Worm (Caenorhabditis elegans) whole organism, mixed stage, embryonic: ENCODE results near the gene bir-1.
A peak's percentile ranks its signal among the peaks of the same experiment; 100 is the strongest.

Experiments used
- M03D4.4 ChIP-seq: sonication (generic microtip); optimal IDR thresholded peaks from 2 replicates; lab custom pipeline; 2017; ENCODE audit warnings: mild to moderate bottlenecking, missing genetic modification characterization, missing compliant biosample characterization
- bed-3 ChIP-seq: fragments of 200-800 bp; sonication (Bioruptor generic); optimal IDR thresholded peaks from 3 replicates; lab custom pipeline; 2018; ENCODE audit warnings: mild to moderate bottlenecking, missing genetic modification characterization, moderate library complexity, missing compliant biosample characterization
- blmp-1 ChIP-seq: fragments of 150-350 bp; optimal IDR thresholded peaks from 2 replicates; lab custom pipeline; 2014; ENCODE audit warnings: missing biosample characterization, missing genetic modification characterization
- ceh-39 ChIP-seq: fragments of 150-350 bp; optimal IDR thresholded peaks from 2 replicates; lab custom pipeline; 2014; ENCODE audit warnings: missing biosample characterization, missing genetic modification characterization
- ceh-43 ChIP-seq: fragments of 200-800 bp; sonication (Bioruptor generic); optimal IDR thresholded peaks from 2 replicates; lab custom pipeline; 2018; ENCODE audit warnings: mild to moderate bottlenecking, missing genetic modification characterization, moderate library complexity, missing compliant biosample characterization
- ceh-83 ChIP-seq: fragments of 200-800 bp; sonication (Bioruptor generic); optimal IDR thresholded peaks from 2 replicates; lab custom pipeline; 2018; ENCODE audit warnings: mild to moderate bottlenecking, missing genetic modification characterization, missing compliant biosample characterization
- ces-1 ChIP-seq: fragments of 150-350 bp; optimal IDR thresholded peaks from 2 replicates; lab custom pipeline; 2014; ENCODE audit warnings: missing biosample characterization, missing genetic modification reagents, missing genetic modification characterization
- cnd-1 ChIP-seq: fragments of 200-800 bp; sonication (Bioruptor generic); optimal IDR thresholded peaks from 2 replicates; lab custom pipeline; 2018; ENCODE audit warnings: mild to moderate bottlenecking, missing genetic modification characterization, missing compliant biosample characterization
- drap-1 ChIP-seq: fragments of 200-800 bp; sonication (Bioruptor generic); optimal IDR thresholded peaks from 3 replicates; lab custom pipeline; 2018; ENCODE audit warnings: mild to moderate bottlenecking, missing genetic modification characterization, missing compliant biosample characterization
- elt-1 ChIP-seq: sonication (generic microtip); optimal IDR thresholded peaks from 2 replicates; lab custom pipeline; 2017; ENCODE audit warnings: missing genetic modification characterization, mild to moderate bottlenecking, missing compliant biosample characterization, antibody characterized with exemption, moderate library complexity, borderline replicate concordance; ENCODE audit not compliant: insufficient read depth
- elt-3 ChIP-seq: fragments of 150-350 bp; optimal IDR thresholded peaks from 2 replicates; lab custom pipeline; 2014; ENCODE audit warnings: missing biosample characterization, missing genetic modification characterization
- flh-1 ChIP-seq: fragments of 200-800 bp; sonication (Bioruptor generic); optimal IDR thresholded peaks from 2 replicates; lab custom pipeline; 2018; ENCODE audit warnings: mild to moderate bottlenecking, missing genetic modification characterization, moderate library complexity, missing compliant biosample characterization
- ham-2 ChIP-seq: fragments of 200-800 bp; sonication (Bioruptor generic); optimal IDR thresholded peaks from 2 replicates; lab custom pipeline; 2018; ENCODE audit warnings: mild to moderate bottlenecking, missing genetic modification characterization, missing compliant biosample characterization
- hlh-1 ChIP-seq: fragments of 150-350 bp; optimal IDR thresholded peaks from 2 replicates; lab custom pipeline; 2014; ENCODE audit warnings: missing biosample characterization, missing genetic modification reagents, missing genetic modification characterization
- lin-13 ChIP-seq: fragments of 150-350 bp; optimal IDR thresholded peaks from 2 replicates; lab custom pipeline; 2014; ENCODE audit warnings: missing biosample characterization, missing genetic modification characterization
- lin-32 ChIP-seq: fragments of 200-800 bp; sonication (Bioruptor generic); optimal IDR thresholded peaks from 2 replicates; lab custom pipeline; 2018; ENCODE audit warnings: mild to moderate bottlenecking, missing genetic modification characterization, missing compliant biosample characterization
- lsy-2 ChIP-seq: fragments of 150-350 bp; optimal IDR thresholded peaks from 2 replicates; lab custom pipeline; 2014; ENCODE audit warnings: missing biosample characterization, missing genetic modification characterization
- mab-5 ChIP-seq: fragments of 150-350 bp; optimal IDR thresholded peaks from 2 replicates; lab custom pipeline; 2014; ENCODE audit warnings: missing biosample characterization, missing genetic modification characterization
- mep-1 ChIP-seq: fragments of 150-350 bp; optimal IDR thresholded peaks from 2 replicates; lab custom pipeline; 2017; ENCODE audit warnings: missing biosample characterization, missing genetic modification reagents, missing genetic modification characterization, inconsistent platforms
- mls-2 ChIP-seq: sonication (generic microtip); optimal IDR thresholded peaks from 2 replicates; lab custom pipeline; 2016; ENCODE audit warnings: mild to moderate bottlenecking, missing genetic modification characterization, moderate library complexity, missing compliant biosample characterization
- nhr-12 ChIP-seq: fragments of 150-350 bp; optimal IDR thresholded peaks from 2 replicates; lab custom pipeline; 2014; ENCODE audit warnings: missing biosample characterization, missing genetic modification characterization
- nhr-2 ChIP-seq: fragments of 150-350 bp; optimal IDR thresholded peaks from 2 replicates; lab custom pipeline; 2014; ENCODE audit warnings: missing biosample characterization, missing genetic modification characterization
- nhr-237 ChIP-seq: fragments of 150-350 bp; optimal IDR thresholded peaks from 2 replicates; lab custom pipeline; 2014; ENCODE audit warnings: missing biosample characterization, missing genetic modification characterization
- nhr-28 ChIP-seq: fragments of 150-350 bp; optimal IDR thresholded peaks from 2 replicates; lab custom pipeline; 2014; ENCODE audit warnings: missing biosample characterization, missing genetic modification characterization
- nhr-76 ChIP-seq: sonication (generic microtip); optimal IDR thresholded peaks from 2 replicates; lab custom pipeline; 2017; ENCODE audit warnings: missing biosample characterization, missing genetic modification characterization
- pha-4 ChIP-seq: fragments of 150-350 bp; optimal IDR thresholded peaks from 2 replicates; lab custom pipeline; 2018; ENCODE audit warnings: missing biosample characterization, missing genetic modification reagents, missing genetic modification characterization
- sem-2 ChIP-seq: fragments of 200-800 bp; sonication (Bioruptor generic); optimal IDR thresholded peaks from 2 replicates; lab custom pipeline; 2018; ENCODE audit warnings: mild to moderate bottlenecking, missing genetic modification characterization, missing compliant biosample characterization
- snpc-4 ChIP-seq: fragments of 150-350 bp; optimal IDR thresholded peaks from 2 replicates; lab custom pipeline; 2014; ENCODE audit warnings: missing biosample characterization, missing genetic modification characterization
- sptf-1 ChIP-seq: sonication (generic microtip); optimal IDR thresholded peaks from 2 replicates; lab custom pipeline; 2017; ENCODE audit warnings: mild to moderate bottlenecking, missing genetic modification characterization, moderate library complexity, missing compliant biosample characterization
- tbx-8 ChIP-seq: fragments of 200-800 bp; sonication (Bioruptor generic); optimal IDR thresholded peaks from 2 replicates; lab custom pipeline; 2018; ENCODE audit warnings: mild to moderate bottlenecking, missing genetic modification characterization, moderate library complexity, missing compliant biosample characterization
- unc-120 ChIP-seq: sonication (generic microtip); optimal IDR thresholded peaks from 2 replicates; lab custom pipeline; 2017; ENCODE audit warnings: missing genetic modification characterization, missing compliant biosample characterization; ENCODE audit not compliant: poor library complexity, severe bottlenecking
- unc-39 ChIP-seq: fragments of 150-350 bp; optimal IDR thresholded peaks from 2 replicates; lab custom pipeline; 2014; ENCODE audit warnings: missing biosample characterization, missing genetic modification characterization
- unc-62 ChIP-seq: fragments of 150-350 bp; optimal IDR thresholded peaks from 2 replicates; lab custom pipeline; 2014; ENCODE audit warnings: missing biosample characterization, missing genetic modification reagents, missing genetic modification characterization
- zip-8 ChIP-seq: fragments of 150-350 bp; optimal IDR thresholded peaks from 2 replicates; lab custom pipeline; 2014; ENCODE audit warnings: missing biosample characterization, missing genetic modification characterization
- ztf-11 ChIP-seq: fragments of 150-350 bp; optimal IDR thresholded peaks from 2 replicates; lab custom pipeline; 2014; ENCODE audit warnings: missing biosample characterization, missing genetic modification characterization

Gene bir-1

ce11 chrV:11629222-11630026 is 14.9 kb upstream of the bir-1 start, which contains the start of gene F35B12.10:
Gene F35B12.10 (minus strand): TSS chrV:11629272.
- TF ChIP-seq mab-5 = no peak
- no peak for TF ChIP-seq unc-39 (tag; lab: Kevin White, UChicago)

ce11 chrV:11631128-11631527 is 13.1 kb upstream of the bir-1 start:
- TF ChIP-seq ces-1 (GFP tag; lab: Kevin White, UChicago) = peak; percentile 6
- TF ChIP-seq flh-1 (GFP tag; lab: Kevin White, UChicago) = no peak

ce11 chrV:11635587-11635986 is 8.7 kb upstream of the bir-1 start:
- TF ChIP-seq pha-4 (tag; lab: Kevin White, UChicago) = no peak
- no peak for TF ChIP-seq mls-2 (tag; lab: Kevin White, UChicago)
- no peak for TF ChIP-seq bed-3 (GFP tag; lab: Kevin White, UChicago)
- TF ChIP-seq mab-5 = no peak
- no peak for TF ChIP-seq nhr-237 (tag; lab: Kevin White, UChicago)
- TF ChIP-seq unc-62 (GFP tag; lab: Kevin White, UChicago) = no peak
- no peak for TF ChIP-seq mep-1 (tag; lab: Kevin White, UChicago)
- no peak for TF ChIP-seq nhr-76
- TF ChIP-seq zip-8 (tag; lab: Kevin White, UChicago) = no peak
- no peak for TF ChIP-seq lsy-2 (tag; lab: Kevin White, UChicago)
- no peak for TF ChIP-seq elt-3 (tag; lab: Kevin White, UChicago)
- no peak for TF ChIP-seq snpc-4 (tag; lab: Kevin White, UChicago)
- TF ChIP-seq elt-1 (tag; lab: Kevin White, UChicago) = no peak
- no peak for TF ChIP-seq flh-1 (GFP tag; lab: Kevin White, UChicago)
- no peak for TF ChIP-seq nhr-28
- no peak for TF ChIP-seq cnd-1 (tag; lab: Kevin White, UChicago)
- no peak for TF ChIP-seq nhr-12 (tag; lab: Kevin White, UChicago)

- no peak for TF ChIP-seq cnd-1 (tag; lab: Kevin White, UChicago)
- TF ChIP-seq ztf-11 (tag; lab: Kevin White, UChicago) = no peak
- TF ChIP-seq unc-62 (GFP tag; lab: Kevin White, UChicago) = no peak
- no peak for TF ChIP-seq ces-1 (GFP tag; lab: Kevin White, UChicago)
- TF ChIP-seq mls-2 (tag; lab: Kevin White, UChicago) = no peak
- TF ChIP-seq unc-39 (tag; lab: Kevin White, UChicago) = no peak
- no peak for TF ChIP-seq lsy-2 (tag; lab: Kevin White, UChicago)
- TF ChIP-seq zip-8 (tag; lab: Kevin White, UChicago) = no peak
- no peak for TF ChIP-seq nhr-2
- TF ChIP-seq blmp-1 (tag; lab: Kevin White, UChicago) = no peak
- no peak for TF ChIP-seq nhr-28
Measured at ce11 chrV:11637191-11637590, 7.1 kb upstream of the bir-1 start, which contains the start of gene sipa-1. Gene sipa-1 (minus strand): TSS chrV:11637291.

- TF ChIP-seq elt-1 (tag; lab: Kevin White, UChicago) (no peak), nhr-28 (no peak), blmp-1 (tag; lab: Kevin White, UChicago) (no peak), ceh-83 (GFP tag; lab: Kevin White, UChicago) (peak; percentile 32), zip-8 (tag; lab: Kevin White, UChicago) (no peak), ces-1 (GFP tag; lab: Kevin White, UChicago) (peak; percentile 70), lin-13 (no peak), unc-120 (peak; percentile 13), drap-1 (GFP tag; lab: Kevin White, UChicago) (peak; percentile 23), nhr-237 (tag; lab: Kevin White, UChicago) (no peak), ztf-11 (tag; lab: Kevin White, UChicago) (no peak), ham-2 (GFP tag; lab: Kevin White, UChicago) (no peak), tbx-8 (GFP tag; lab: Kevin White, UChicago) (no peak), unc-39 (tag; lab: Kevin White, UChicago) (no peak), mab-5 (no peak), hlh-1 (tag; lab: Kevin White, UChicago) (no peak), mep-1 (tag; lab: Kevin White, UChicago) (no peak), sptf-1 (tag; lab: Kevin White, UChicago) (peak; percentile 41), lsy-2 (tag; lab: Kevin White, UChicago) (no peak), ceh-43 (no peak), nhr-12 (tag; lab: Kevin White, UChicago) (no peak), pha-4 (tag; lab: Kevin White, UChicago) (peak; percentile 34), ceh-39 (tag; lab: Kevin White, UChicago) (no peak), cnd-1 (tag; lab: Kevin White, UChicago) (no peak), sem-2 (no peak), elt-3 (tag; lab: Kevin White, UChicago) (no peak), snpc-4 (tag; lab: Kevin White, UChicago) (no peak), flh-1 (GFP tag; lab: Kevin White, UChicago) (no peak), nhr-2 (no peak), bed-3 (GFP tag; lab: Kevin White, UChicago) (no peak), nhr-76 (no peak), mls-2 (tag; lab: Kevin White, UChicago) (peak; percentile 24), unc-62 (GFP tag; lab: Kevin White, UChicago) (no peak), lin-32 (GFP tag; lab: Kevin White, UChicago) (no peak), M03D4.4 (tag; lab: Kevin White, UChicago) (peak; percentile 53)
Measured at ce11 chrV:11638634-11639117, 5.6 kb upstream of the bir-1 start.
